Worm (Caenorhabditis elegans) whole organism, dauer: Measurements from ENCODE around the gene C16A3.6.

ENCODE experiments used
- unc-62 ChIP-seq: sonication (generic microtip); optimal IDR thresholded peaks from 2 replicates; lab custom pipeline; 2017; ENCODE audit warnings: missing biosample characterization, missing genetic modification reagents, missing genetic modification characterization

C16A3.6 gene

ce11 chrIII:6395706-6396232 lies 16.8 kb downstream of the C16A3.6 start, which contains the start of gene oatr-1:
TSS of gene oatr-1 (minus strand) at chrIII:6396182.
- TF ChIP-seq unc-62 (GFP tag; lab: Kevin White, UChicago), result no peak

- no peak for TF ChIP-seq unc-62 (GFP tag; lab: Kevin White, UChicago)
Observed at ce11 chrIII:6396381-6396780, 17.4 kb downstream of the C16A3.6 start.

- no peak for TF ChIP-seq unc-62 (GFP tag; lab: Kevin White, UChicago)
Observed at ce11 chrIII:6398124-6398523, 19.1 kb downstream of the C16A3.6 start.

DNA sequence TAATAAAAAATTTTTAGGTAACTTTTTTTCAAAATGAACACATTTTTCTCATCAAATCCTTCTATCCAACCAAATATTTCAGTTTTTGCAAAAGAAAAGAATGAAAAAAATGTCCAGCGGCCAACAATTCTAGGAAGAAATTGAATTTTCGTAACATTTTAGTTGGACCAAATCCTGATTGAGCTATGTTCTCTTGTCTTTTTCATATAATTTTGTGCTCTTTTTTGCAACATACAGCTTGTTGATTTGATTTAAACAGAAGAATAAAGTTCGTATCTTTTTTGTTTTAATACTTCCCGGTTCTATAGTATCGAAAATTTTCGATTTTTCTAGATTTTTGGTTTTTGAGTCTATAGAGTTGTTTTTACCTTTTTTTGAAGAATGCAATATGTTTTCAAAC lies 20.4 kb downstream of the C16A3.6 start:
- no peak for TF ChIP-seq unc-62 (GFP tag; lab: Kevin White, UChicago)

DNA sequence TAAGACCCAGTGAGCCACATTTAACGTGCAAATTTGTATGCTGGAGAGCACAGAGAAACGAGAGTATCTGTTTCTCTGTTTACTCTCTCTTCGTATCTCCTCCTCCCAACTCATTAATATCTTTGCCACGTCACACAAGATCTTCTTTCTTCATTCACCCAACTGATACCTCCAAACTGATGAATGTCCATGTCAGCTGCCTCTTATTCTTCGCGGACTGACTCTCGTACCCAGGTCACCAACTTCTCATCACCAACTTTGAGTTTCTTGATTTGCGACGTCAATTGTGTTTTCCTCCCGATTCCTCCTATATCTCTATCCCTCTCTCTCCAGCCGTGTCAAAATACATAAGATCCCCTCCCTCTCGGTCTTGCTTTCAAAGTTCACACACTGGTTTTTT lies 23.3 kb downstream of the C16A3.6 start:
- TF ChIP-seq unc-62 (GFP tag; lab: Kevin White, UChicago), result no peak

DNA sequence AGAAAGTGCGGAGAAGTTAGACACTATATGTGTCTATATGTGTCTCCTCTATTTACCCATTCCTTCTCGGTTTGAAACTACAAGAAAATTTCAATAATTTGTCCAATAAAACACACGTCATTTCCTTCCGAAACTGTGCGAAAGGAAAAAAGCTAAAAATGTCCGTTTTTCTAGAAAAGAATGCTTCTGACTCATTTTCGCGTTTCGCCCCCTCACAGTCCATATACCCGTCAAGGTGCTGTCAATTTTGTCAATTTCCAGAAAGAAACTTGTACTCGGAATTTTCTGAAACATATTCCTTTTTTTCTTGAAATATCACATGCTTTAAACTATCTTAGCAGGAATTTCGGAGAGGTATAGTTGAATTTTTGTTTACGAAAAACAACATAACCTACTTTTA lies 23.8 kb downstream of the C16A3.6 start:
- no peak for TF ChIP-seq unc-62 (GFP tag; lab: Kevin White, UChicago)

DNA sequence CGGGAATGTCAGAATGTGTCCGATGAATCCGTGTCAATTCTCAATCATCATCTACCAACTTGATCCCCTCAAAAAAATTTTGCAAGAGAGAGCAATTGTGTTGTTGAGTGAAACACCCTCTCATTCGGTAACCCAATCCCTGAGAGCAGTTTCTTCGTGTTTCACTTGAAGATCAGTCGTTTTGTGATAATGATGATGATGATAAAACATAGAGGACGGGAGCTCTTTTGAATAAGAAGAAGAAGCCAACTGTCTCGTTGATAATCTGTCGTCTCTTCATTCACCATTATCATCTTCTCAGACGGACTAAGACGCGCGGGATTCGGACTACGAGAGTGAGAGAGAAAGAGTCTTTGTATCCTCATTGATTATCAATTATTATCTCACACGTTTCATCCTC lies 26.1 kb downstream of the C16A3.6 start:
- TF ChIP-seq unc-62 (GFP tag; lab: Kevin White, UChicago), result no peak

ce11 chrIII:6406829-6407228 lies 27.8 kb downstream of the C16A3.6 start, which contains the start of gene let-756:
TSS of gene let-756 (plus strand) at chrIII:6407129.
- TF ChIP-seq unc-62 (GFP tag; lab: Kevin White, UChicago), result no peak

DNA sequence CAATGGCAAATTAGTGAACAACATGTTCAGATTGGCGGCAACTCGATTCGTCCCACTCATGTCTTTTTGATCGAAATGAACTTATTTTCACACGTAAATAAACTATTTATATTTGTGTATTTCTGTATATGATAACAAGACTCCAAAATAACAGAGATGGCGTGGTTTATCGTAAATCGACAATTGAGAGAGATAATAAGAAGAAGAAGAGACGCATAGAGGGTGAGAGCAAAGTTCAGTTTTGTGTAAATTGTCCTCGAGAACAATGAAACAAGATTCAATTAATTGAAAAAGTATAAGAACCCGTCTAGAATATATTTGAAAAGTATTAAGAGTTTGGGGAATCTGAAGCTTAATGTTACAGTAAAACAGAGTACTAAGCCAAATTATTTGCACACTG lies 32.4 kb downstream of the C16A3.6 start:
- no peak for TF ChIP-seq unc-62 (GFP tag; lab: Kevin White, UChicago)

DNA sequence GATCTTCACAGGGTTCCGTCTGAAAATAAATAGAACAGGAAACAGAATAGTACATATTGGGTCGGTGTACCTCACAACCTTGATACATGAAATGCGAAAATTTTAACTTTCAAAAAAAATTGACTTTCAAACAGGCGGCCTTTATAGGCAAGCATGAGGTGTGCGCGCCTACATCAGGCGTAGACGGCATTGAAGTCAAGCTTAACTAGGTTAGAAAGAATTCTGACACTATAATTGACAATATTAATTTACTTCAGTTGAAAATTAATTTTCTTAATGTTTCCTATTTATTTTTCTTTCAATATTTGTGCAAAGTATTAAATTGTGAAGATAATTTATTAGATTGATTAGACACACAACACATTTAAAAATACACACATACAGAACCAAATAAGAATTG lies 32.9 kb downstream of the C16A3.6 start, which contains the start of gene C05D11.5:
TSS of gene C05D11.5 (minus strand) at position 101 of the 400 bp plus-strand sequence.
- no peak for TF ChIP-seq unc-62 (GFP tag; lab: Kevin White, UChicago)

- TF ChIP-seq unc-62 (GFP tag; lab: Kevin White, UChicago), result no peak
Observed at ce11 chrIII:6415306-6415973, 36.4 kb downstream of the C16A3.6 start, which contains the start of gene nas-4. TSS of gene nas-4 (minus strand) at chrIII:6415656.

DNA sequence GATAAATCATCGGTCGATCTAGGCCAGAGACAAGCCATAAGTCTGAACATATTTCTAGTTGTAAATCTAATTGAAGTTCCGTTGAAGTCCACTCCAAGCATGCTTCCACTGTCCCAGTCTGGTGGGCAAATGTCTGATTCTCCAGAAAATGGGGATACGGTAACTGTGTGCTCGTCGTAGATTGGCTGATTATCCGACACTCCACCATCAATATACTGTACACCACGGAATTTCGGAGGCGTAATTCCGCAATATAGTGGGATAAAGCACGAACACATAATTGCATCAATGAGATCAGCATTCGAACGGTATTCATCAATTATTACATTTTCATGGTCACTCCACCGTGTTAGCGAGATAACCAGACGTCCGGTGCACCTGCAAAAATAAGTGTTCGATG lies 39.2 kb downstream of the C16A3.6 start:
- no peak for TF ChIP-seq unc-62 (GFP tag; lab: Kevin White, UChicago)

- TF ChIP-seq unc-62 (GFP tag; lab: Kevin White, UChicago), result no peak
Observed at ce11 chrIII:6419409-6419944, 40.5 kb downstream of the C16A3.6 start, which contains the start of gene atgl-1. TSS of gene atgl-1 (minus strand) at chrIII:6419459.

- TF ChIP-seq unc-62 (GFP tag; lab: Kevin White, UChicago), result no peak
Observed at ce11 chrIII:6420201-6420600, 41.2 kb downstream of the C16A3.6 start.

- TF ChIP-seq unc-62 (GFP tag; lab: Kevin White, UChicago), result no peak
Observed at ce11 chrIII:6420995-6421404, 42.0 kb downstream of the C16A3.6 start.

ce11 chrIII:6421473-6421872 lies 42.5 kb downstream of the C16A3.6 start:
- no peak for TF ChIP-seq unc-62 (GFP tag; lab: Kevin White, UChicago)
